Worm (Caenorhabditis elegans): ENCODE measurements around the gene C07A4.3.

- no peak for TF ChIP-seq zag-1 (tag; optimal IDR thresholded peaks at IDR 0.05)
- no peak for TF ChIP-seq ZK546.5 (tag; optimal IDR thresholded peaks at IDR 0.05)
- no peak for TF ChIP-seq ztf-1 (GFP tag; conservative IDR thresholded peaks at IDR 0.05)
- TF ChIP-seq lsy-2 (tag; optimal IDR thresholded peaks at IDR 0.05) = no peak
- TF ChIP-seq R02D3.7 (tag; optimal IDR thresholded peaks at IDR 0.05) = no peak
- TF ChIP-seq lin-39 (tag; optimal IDR thresholded peaks at IDR 0.05) = no peak
- no peak for TF ChIP-seq ceh-16 (tag; optimal IDR thresholded peaks at IDR 0.05)
- no peak for TF ChIP-seq nhr-237 (tag; optimal IDR thresholded peaks at IDR 0.05)
- no peak for TF ChIP-seq snpc-4 (tag; optimal IDR thresholded peaks at IDR 0.05)
- no peak for TF ChIP-seq ztf-4 (tag; optimal IDR thresholded peaks at IDR 0.05)
Observed at ce11 chrX:10212469-10212868, 37.7 kb downstream of the C07A4.3 start, which contains the start of gene F44A6.3.
